Worm (Caenorhabditis elegans) whole organism, L3 larva: Measurements from ENCODE around the gene col-13.

Source experiments
- R02D3.7 ChIP-seq: fragments of 150-350 bp; optimal IDR thresholded peaks from 2 replicates; lab custom pipeline; 2014; ENCODE audit warnings: missing biosample characterization, missing genetic modification characterization
- ZK546.5 ChIP-seq: sonication (generic microtip); optimal IDR thresholded peaks from 2 replicates; lab custom pipeline; 2017; ENCODE audit warnings: missing biosample characterization, missing genetic modification characterization
- aly-2 ChIP-seq: fragments of 150-350 bp; optimal IDR thresholded peaks from 2 replicates; lab custom pipeline; 2014; ENCODE audit warnings: missing biosample characterization, missing genetic modification characterization
- ama-1 ChIP-seq: fragments of 150-350 bp; optimal IDR thresholded peaks from 2 replicates; lab custom pipeline; 2018
- ceh-16 ChIP-seq: sonication (generic microtip); optimal IDR thresholded peaks from 2 replicates; lab custom pipeline; 2017; ENCODE audit warnings: missing biosample characterization, missing genetic modification characterization
- ceh-28 ChIP-seq: fragments of 150-350 bp; optimal IDR thresholded peaks from 2 replicates; lab custom pipeline; 2014; ENCODE audit warnings: missing biosample characterization, missing genetic modification reagents, missing genetic modification characterization
- ceh-82 ChIP-seq: fragments of 150-350 bp; optimal IDR thresholded peaks from 2 replicates; lab custom pipeline; 2014; ENCODE audit warnings: missing biosample characterization, missing genetic modification characterization
- daf-12 ChIP-seq: fragments of 150-350 bp; optimal IDR thresholded peaks from 2 replicates; lab custom pipeline; 2014; ENCODE audit warnings: missing biosample characterization, missing genetic modification reagents, missing genetic modification characterization
- egl-27 ChIP-seq: sonication (generic microtip); optimal IDR thresholded peaks from 4 replicates; lab custom pipeline; 2017; ENCODE audit warnings: missing biosample characterization, missing genetic modification reagents, missing genetic modification characterization
- egl-5 ChIP-seq: fragments of 150-350 bp; optimal IDR thresholded peaks from 2 replicates; lab custom pipeline; 2017; ENCODE audit warnings: missing biosample characterization, missing genetic modification reagents, missing genetic modification characterization, inconsistent platforms
- elt-1 ChIP-seq: fragments of 150-350 bp; optimal IDR thresholded peaks from 2 replicates; lab custom pipeline; 2014; ENCODE audit warnings: missing biosample characterization, missing genetic modification characterization
- elt-3 ChIP-seq, 3 experiments: fragments of 150-350 bp in 1 of 3; sonication (generic microtip) in 2 of 3; optimal IDR thresholded peaks; 2 replicates in 2 of 3; 4 replicates in 1 of 3; lab custom pipeline; 2014 to 2017; ENCODE audit warnings: missing biosample characterization in 3 of 3, missing genetic modification characterization in 3 of 3
- fkh-10 ChIP-seq: sonication (generic microtip); optimal IDR thresholded peaks from 2 replicates; lab custom pipeline; 2017; ENCODE audit warnings: missing biosample characterization, missing genetic modification reagents, missing genetic modification characterization
- fkh-2 ChIP-seq: fragments of 150-350 bp; optimal IDR thresholded peaks from 2 replicates; lab custom pipeline; 2014; ENCODE audit warnings: missing biosample characterization, missing genetic modification reagents, missing genetic modification characterization
- fos-1 ChIP-seq: fragments of 150-350 bp; optimal IDR thresholded peaks from 2 replicates; lab custom pipeline; 2014; ENCODE audit warnings: missing biosample characterization, missing genetic modification characterization
- hmg-11 ChIP-seq: sonication (generic microtip); optimal IDR thresholded peaks from 2 replicates; lab custom pipeline; 2016; ENCODE audit warnings: missing genetic modification characterization, missing compliant biosample characterization
- jun-1 ChIP-seq: fragments of 150-350 bp; optimal IDR thresholded peaks from 2 replicates; lab custom pipeline; 2014; ENCODE audit warnings: missing biosample characterization, missing genetic modification reagents, missing genetic modification characterization
- lin-15B ChIP-seq: fragments of 150-350 bp; optimal IDR thresholded peaks from 2 replicates; lab custom pipeline; 2014; ENCODE audit warnings: missing biosample characterization, missing genetic modification characterization
- lin-39 ChIP-seq: fragments of 150-350 bp; optimal IDR thresholded peaks from 2 replicates; lab custom pipeline; 2018; ENCODE audit warnings: missing biosample characterization, missing genetic modification reagents, missing genetic modification characterization
- mml-1 ChIP-seq: fragments of 150-350 bp; sonication (generic microtip); optimal IDR thresholded peaks from 3 replicates; lab custom pipeline; 2014; ENCODE audit warnings: missing biosample characterization, missing genetic modification characterization
- nfya-1 ChIP-seq: sonication (generic microtip); optimal IDR thresholded peaks from 2 replicates; lab custom pipeline; 2017; ENCODE audit warnings: missing genetic modification characterization, mild to moderate bottlenecking, missing compliant biosample characterization, antibody characterized with exemption, moderate library complexity; ENCODE audit not compliant: insufficient read depth
- nhr-11 ChIP-seq: fragments of 150-350 bp; optimal IDR thresholded peaks from 2 replicates; lab custom pipeline; 2014; ENCODE audit warnings: missing biosample characterization, missing genetic modification characterization
- nhr-12 ChIP-seq: fragments of 150-350 bp; optimal IDR thresholded peaks from 2 replicates; lab custom pipeline; 2014; ENCODE audit warnings: missing biosample characterization, missing genetic modification characterization
- nhr-23 ChIP-seq: fragments of 150-350 bp; optimal IDR thresholded peaks from 2 replicates; lab custom pipeline; 2014; ENCODE audit warnings: missing biosample characterization, missing genetic modification reagents, missing genetic modification characterization
- nhr-237 ChIP-seq: fragments of 150-350 bp; optimal IDR thresholded peaks from 2 replicates; lab custom pipeline; 2014; ENCODE audit warnings: missing biosample characterization, missing genetic modification characterization
- nhr-25 ChIP-seq: sonication (generic microtip); optimal IDR thresholded peaks from 2 replicates; lab custom pipeline; 2017; ENCODE audit warnings: missing biosample characterization, missing genetic modification characterization
- nhr-43 ChIP-seq: sonication (generic microtip); optimal IDR thresholded peaks from 2 replicates; lab custom pipeline; 2016; ENCODE audit warnings: mild to moderate bottlenecking, missing genetic modification characterization, missing compliant biosample characterization; ENCODE audit not compliant: poor library complexity, severe bottlenecking
- pha-4 ChIP-seq: fragments of 150-350 bp; optimal IDR thresholded peaks from 2 replicates; lab custom pipeline; 2014; ENCODE audit warnings: missing biosample characterization, missing genetic modification reagents, missing genetic modification characterization
- sea-2 ChIP-seq: fragments of 150-350 bp; sonication (generic microtip); optimal IDR thresholded peaks from 4 replicates; lab custom pipeline; 2014; ENCODE audit warnings: missing biosample characterization, missing genetic modification reagents, missing genetic modification characterization
- skn-1 ChIP-seq: fragments of 150-350 bp; optimal IDR thresholded peaks from 2 replicates; lab custom pipeline; 2014; ENCODE audit warnings: missing biosample characterization, missing genetic modification characterization
- snpc-4 ChIP-seq: fragments of 150-350 bp; optimal IDR thresholded peaks from 2 replicates; lab custom pipeline; 2014; ENCODE audit warnings: missing biosample characterization, missing genetic modification characterization
- unc-39 ChIP-seq: sonication (generic microtip); optimal IDR thresholded peaks from 4 replicates; lab custom pipeline; 2017; ENCODE audit warnings: missing biosample characterization, missing genetic modification characterization
- unc-62 ChIP-seq: fragments of 150-350 bp; sonication (generic microtip); optimal IDR thresholded peaks from 4 replicates; lab custom pipeline; 2014; ENCODE audit warnings: missing biosample characterization, missing genetic modification reagents, missing genetic modification characterization
- zag-1 ChIP-seq: fragments of 150-350 bp; optimal IDR thresholded peaks from 2 replicates; lab custom pipeline; 2014; ENCODE audit warnings: missing biosample characterization, missing genetic modification characterization
- ztf-11 ChIP-seq: fragments of 150-350 bp; optimal IDR thresholded peaks from 2 replicates; lab custom pipeline; 2014; ENCODE audit warnings: missing biosample characterization, missing genetic modification characterization

Gene col-13

ce11 chrV:10463276-10463675 is 41.6 kb upstream of the col-13 start, which contains the start of gene F22E12.3:
Gene F22E12.3 (minus strand): TSS chrV:10463376.
- TF ChIP-seq elt-1 (tag; lab: Kevin White, UChicago) (no peak), snpc-4 (tag; lab: Kevin White, UChicago) (no peak), zag-1 (tag; lab: Kevin White, UChicago) (no peak), unc-62 (GFP tag; lab: Kevin White, UChicago) (no peak), lin-39 (tag; lab: Kevin White, UChicago) (no peak), aly-2 (no peak), ama-1 (lab: Kevin White, UChicago) (peak; percentile 10), nhr-43 (tag; lab: Kevin White, UChicago) (no peak), ceh-28 (tag; lab: Kevin White, UChicago) (no peak)

ce11 chrV:10462066-10462465 is 40.4 kb upstream of the col-13 start, which contains the start of gene chw-1:
Gene chw-1 (plus strand): TSS chrV:10462282.
- TF ChIP-seq fos-1 (no peak), lin-15B (tag; lab: Kevin White, UChicago) (no peak), egl-5 (tag; lab: Kevin White, UChicago) (no peak), aly-2 (no peak), sea-2 (GFP tag; lab: Kevin White, UChicago) (no peak), unc-62 (GFP tag; lab: Kevin White, UChicago) (no peak), ceh-82 (no peak), ama-1 (lab: Kevin White, UChicago) (no peak), nhr-23 (tag; lab: Kevin White, UChicago) (no peak), ceh-16 (tag; lab: Kevin White, UChicago) (no peak), fkh-10 (GFP tag; lab: Kevin White, UChicago) (no peak), ceh-28 (tag; lab: Kevin White, UChicago) (no peak), jun-1 (tag; lab: Kevin White, UChicago) (no peak), nhr-237 (no peak)

ce11 chrV:10460685-10461084 is 39.0 kb upstream of the col-13 start:
- no peak for TF ChIP-seq nhr-25 (tag; lab: Kevin White, UChicago)
- TF ChIP-seq pha-4 (tag; lab: Kevin White, UChicago): no peak
- no peak for TF ChIP-seq zag-1 (tag; lab: Kevin White, UChicago)
- TF ChIP-seq nhr-43 (tag; lab: Kevin White, UChicago): peak; percentile 34
- TF ChIP-seq daf-12 (tag; lab: Kevin White, UChicago): no peak
- peak in 1 of 3 experiments; percentile 9 for TF ChIP-seq elt-3 (tag; optimal IDR thresholded peaks at IDR 0.05; lab: Kevin White, UChicago)

ce11 chrV:10457247-10457646 is 35.5 kb upstream of the col-13 start, which contains the start of gene F22E12.1:
Gene F22E12.1 (minus strand): TSS chrV:10457347.
- TF ChIP-seq lin-39 (tag; lab: Kevin White, UChicago) (no peak), zag-1 (tag; lab: Kevin White, UChicago) (no peak), ZK546.5 (tag; lab: Kevin White, UChicago) (no peak), ceh-16 (tag; lab: Kevin White, UChicago) (no peak), nhr-25 (tag; lab: Kevin White, UChicago) (no peak), unc-39 (tag; lab: Kevin White, UChicago) (no peak), mml-1 (tag; lab: Kevin White, UChicago) (no peak), fos-1 (no peak), egl-27 (tag; lab: Kevin White, UChicago) (no peak), elt-3 (tag; optimal IDR thresholded peaks at IDR 0.05; lab: Kevin White, UChicago) (no peak), nhr-11 (tag; lab: Kevin White, UChicago) (no peak), nhr-12 (no peak), ztf-11 (tag; lab: Kevin White, UChicago) (no peak), nhr-43 (tag; lab: Kevin White, UChicago) (no peak), unc-62 (GFP tag; lab: Kevin White, UChicago) (no peak), R02D3.7 (tag; lab: Kevin White, UChicago) (no peak), fkh-2 (tag; lab: Kevin White, UChicago) (no peak), egl-5 (tag; lab: Kevin White, UChicago) (no peak)

DNA sequence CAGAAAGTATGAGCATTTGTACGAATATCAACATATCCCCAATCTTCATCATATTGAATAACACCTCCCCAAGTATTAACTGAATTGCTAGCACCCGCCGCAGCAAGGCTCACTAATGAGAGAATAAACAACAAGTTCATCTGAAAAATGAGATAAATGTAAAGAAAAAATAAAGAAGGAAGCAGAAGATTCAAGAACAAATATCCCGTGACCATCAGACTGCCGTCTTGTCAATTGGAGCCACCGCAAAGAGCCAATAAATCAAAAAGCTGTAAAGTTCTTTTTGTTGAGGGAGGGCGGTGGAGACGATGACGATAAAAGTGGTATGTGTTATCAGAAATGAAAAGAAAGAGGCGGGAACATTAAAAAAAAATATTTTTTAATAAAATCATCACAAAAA is 31.8 kb upstream of the col-13 start, which contains the start of gene Y32F6A.5:
Y32F6A.5 (minus strand) TSS at position 140 of the 400 bp plus-strand sequence.
- peak; percentile 32 for TF ChIP-seq nfya-1 (tag; lab: Kevin White, UChicago)
- no peak for TF ChIP-seq skn-1 (tag; lab: Kevin White, UChicago)
- TF ChIP-seq elt-1 (tag; lab: Kevin White, UChicago): no peak
- no peak for TF ChIP-seq hmg-11
